Worm (Caenorhabditis elegans) whole organism, mixed stage, embryonic: Measurements from ENCODE around the gene nfu-1.

Experiments
- blmp-1 ChIP-seq: fragments of 150-350 bp; optimal IDR thresholded peaks from 2 replicates; lab custom pipeline; 2014; ENCODE audit warnings: missing biosample characterization, missing genetic modification characterization
- hlh-1 ChIP-seq: fragments of 150-350 bp; optimal IDR thresholded peaks from 2 replicates; lab custom pipeline; 2014; ENCODE audit warnings: missing biosample characterization, missing genetic modification reagents, missing genetic modification characterization
- lsy-2 ChIP-seq: fragments of 150-350 bp; optimal IDR thresholded peaks from 2 replicates; lab custom pipeline; 2014; ENCODE audit warnings: missing biosample characterization, missing genetic modification characterization
- mep-1 ChIP-seq: fragments of 150-350 bp; optimal IDR thresholded peaks from 2 replicates; lab custom pipeline; 2017; ENCODE audit warnings: missing biosample characterization, missing genetic modification reagents, missing genetic modification characterization, inconsistent platforms
- nhr-12 ChIP-seq: fragments of 150-350 bp; optimal IDR thresholded peaks from 2 replicates; lab custom pipeline; 2014; ENCODE audit warnings: missing biosample characterization, missing genetic modification characterization
- nhr-2 ChIP-seq: fragments of 150-350 bp; optimal IDR thresholded peaks from 2 replicates; lab custom pipeline; 2014; ENCODE audit warnings: missing biosample characterization, missing genetic modification characterization
- nhr-237 ChIP-seq: fragments of 150-350 bp; optimal IDR thresholded peaks from 2 replicates; lab custom pipeline; 2014; ENCODE audit warnings: missing biosample characterization, missing genetic modification characterization
- nhr-76 ChIP-seq: sonication (generic microtip); optimal IDR thresholded peaks from 2 replicates; lab custom pipeline; 2017; ENCODE audit warnings: missing biosample characterization, missing genetic modification characterization
- sptf-1 ChIP-seq: sonication (generic microtip); optimal IDR thresholded peaks from 2 replicates; lab custom pipeline; 2017; ENCODE audit warnings: mild to moderate bottlenecking, missing genetic modification characterization, moderate library complexity, missing compliant biosample characterization
- unc-39 ChIP-seq: fragments of 150-350 bp; optimal IDR thresholded peaks from 2 replicates; lab custom pipeline; 2014; ENCODE audit warnings: missing biosample characterization, missing genetic modification characterization
- ztf-11 ChIP-seq: fragments of 150-350 bp; optimal IDR thresholded peaks from 2 replicates; lab custom pipeline; 2014; ENCODE audit warnings: missing biosample characterization, missing genetic modification characterization

DNA sequence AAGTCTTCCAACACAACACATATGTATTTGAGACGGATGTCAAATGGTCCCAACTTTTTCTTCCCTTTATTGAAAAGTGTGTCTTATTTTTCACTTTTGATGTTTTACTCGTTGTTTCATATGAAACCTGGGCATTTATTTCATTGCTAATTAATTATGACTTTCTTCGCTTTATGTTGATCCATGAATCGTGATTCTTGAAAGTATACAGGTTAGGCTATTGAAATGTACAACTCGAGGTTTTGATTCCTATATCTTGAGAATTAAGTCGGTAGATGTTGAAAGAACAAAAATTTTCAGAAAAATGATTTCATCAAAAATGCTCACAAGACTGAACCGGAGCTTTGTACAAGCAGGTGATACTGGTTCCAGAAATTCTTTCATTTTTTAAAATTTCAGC, at the start of gene nfu-1:
- TF ChIP-seq ztf-11 (tag; lab: Kevin White, UChicago) (no peak), lsy-2 (tag; lab: Kevin White, UChicago) (no peak), nhr-2 (tag; lab: Kevin White, UChicago) (no peak), blmp-1 (no peak), nhr-12 (tag; lab: Kevin White, UChicago) (no peak), hlh-1 (tag; lab: Kevin White, UChicago) (no peak), nhr-76 (no peak), nhr-237 (tag; lab: Kevin White, UChicago) (no peak), mep-1 (tag; lab: Kevin White, UChicago) (no peak), sptf-1 (tag; lab: Kevin White, UChicago) (no peak), unc-39 (tag; lab: Kevin White, UChicago) (no peak)
